Fruit fly (Drosophila melanogaster): Measurements from ENCODE around the gene CG42404.

DNA sequence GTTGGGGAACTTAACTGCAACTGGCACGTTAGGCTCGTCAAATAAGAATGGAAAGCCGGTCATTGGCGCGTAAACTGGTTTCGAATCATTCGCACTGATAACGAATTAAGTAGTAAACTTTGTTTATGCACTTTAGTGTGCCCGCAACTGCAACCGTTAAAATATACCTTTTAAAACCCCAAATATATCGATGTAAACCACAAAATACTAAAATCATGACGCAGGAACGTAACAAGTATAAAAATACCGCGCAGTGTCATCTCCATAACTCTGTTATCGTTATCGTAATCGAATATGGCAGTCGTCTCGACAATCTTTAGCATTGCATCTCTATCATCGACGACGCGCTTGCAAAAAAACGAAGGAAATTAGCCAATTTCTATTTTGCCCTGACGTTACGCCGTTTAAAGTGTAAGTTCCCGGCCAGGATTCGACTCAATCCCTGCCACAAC, 24.6 kb upstream of the CG42404 start, which contains the start of the genes CG31344 and Caf1-55:
- TF ChIP-seq h (optimal IDR thresholded peaks at IDR 0.05) (no peak), Sin3A (optimal IDR thresholded peaks at IDR 0.05) (no peak), ttk (optimal IDR thresholded peaks at IDR 0.05) (no peak), psq (optimal IDR thresholded peaks at IDR 0.05) (no peak)
